Worm (Caenorhabditis elegans): Measurements from ENCODE around the gene nspc-19.

ce11 chrX:14515028-14515427 is 13.5 kb upstream of the nspc-19 start, which contains the start of gene gcsh-1:
- TF ChIP-seq ces-1 (GFP tag; optimal IDR thresholded peaks at IDR 0.05) (no peak), unc-62 (GFP tag; optimal IDR thresholded peaks at IDR 0.05) (no peak)

All from whole organism, mixed stage, embryonic.